Worm (Caenorhabditis elegans) whole organism, late embryonic: ENCODE data around the gene sra-37.
A peak's percentile ranks its signal among the peaks of the same experiment; 100 is the strongest.

Experiments
- C08G9.2 ChIP-seq: sonication (generic microtip); optimal IDR thresholded peaks from 2 replicates; lab custom pipeline; 2016; ENCODE audit warnings: mild to moderate bottlenecking, missing genetic modification characterization, moderate library complexity, missing compliant biosample characterization
- C38D4.7 ChIP-seq: fragments of 200-800 bp; sonication (Bioruptor generic); optimal IDR thresholded peaks from 2 replicates; lab custom pipeline; 2018; ENCODE audit warnings: mild to moderate bottlenecking, missing genetic modification characterization, moderate library complexity, missing compliant biosample characterization
- F13H6.1 ChIP-seq: sonication (generic microtip); optimal IDR thresholded peaks from 2 replicates; lab custom pipeline; 2016; ENCODE audit warnings: missing genetic modification characterization, missing compliant biosample characterization
- K09A11.1 ChIP-seq: sonication (generic microtip); optimal IDR thresholded peaks from 2 replicates; lab custom pipeline; 2017; ENCODE audit warnings: antibody characterized with exemption, mild to moderate bottlenecking, missing genetic modification characterization, missing compliant biosample characterization; ENCODE audit not compliant: insufficient read depth
- T23F11.4 ChIP-seq: fragments of 200-800 bp; sonication (Bioruptor generic); optimal IDR thresholded peaks from 2 replicates; lab custom pipeline; 2018; ENCODE audit warnings: mild to moderate bottlenecking, missing genetic modification characterization, missing compliant biosample characterization
- ama-1 ChIP-seq: fragments of 150-350 bp; optimal IDR thresholded peaks from 2 replicates; lab custom pipeline; 2014
- ceh-19 ChIP-seq: fragments of 200-800 bp; sonication (Bioruptor generic); optimal IDR thresholded peaks from 2 replicates; lab custom pipeline; 2018; ENCODE audit warnings: mild to moderate bottlenecking, missing genetic modification characterization, missing compliant biosample characterization
- ceh-22 ChIP-seq: sonication (generic microtip); optimal IDR thresholded peaks from 2 replicates; lab custom pipeline; 2017; ENCODE audit warnings: missing biosample characterization, missing genetic modification characterization
- ceh-31 ChIP-seq: sonication (generic microtip); optimal IDR thresholded peaks from 2 replicates; lab custom pipeline; 2016; ENCODE audit warnings: missing genetic modification characterization, missing compliant biosample characterization
- ceh-34 ChIP-seq: sonication (generic microtip); optimal IDR thresholded peaks from 2 replicates; lab custom pipeline; 2016; ENCODE audit warnings: mild to moderate bottlenecking, missing genetic modification characterization, missing compliant biosample characterization
- che-1 ChIP-seq: sonication (generic microtip); optimal IDR thresholded peaks from 2 replicates; lab custom pipeline; 2016; ENCODE audit warnings: mild to moderate bottlenecking, missing genetic modification characterization, missing compliant biosample characterization
- elt-4 ChIP-seq: sonication (generic microtip); optimal IDR thresholded peaks from 2 replicates; lab custom pipeline; 2016; ENCODE audit warnings: missing genetic modification characterization, missing compliant biosample characterization
- eyg-1 ChIP-seq: sonication (generic microtip); optimal IDR thresholded peaks from 2 replicates; lab custom pipeline; 2016; ENCODE audit warnings: missing genotype, missing genetic modification characterization, missing compliant biosample characterization
- fkh-6 ChIP-seq: sonication (generic microtip); optimal IDR thresholded peaks from 2 replicates; lab custom pipeline; 2016; ENCODE audit warnings: missing genetic modification characterization, missing compliant biosample characterization
- gmeb-2 ChIP-seq: sonication (generic microtip); optimal IDR thresholded peaks from 2 replicates; lab custom pipeline; 2016; ENCODE audit warnings: missing genetic modification characterization, inconsistent platforms, missing compliant biosample characterization
- hlh-30 ChIP-seq: sonication (generic microtip); optimal IDR thresholded peaks from 2 replicates; lab custom pipeline; 2017; ENCODE audit warnings: antibody characterized with exemption, missing genetic modification characterization, missing compliant biosample characterization; ENCODE audit not compliant: insufficient read depth
- nfya-1 ChIP-seq: sonication (generic microtip); optimal IDR thresholded peaks from 2 replicates; lab custom pipeline; 2017; ENCODE audit warnings: missing genetic modification characterization, mild to moderate bottlenecking, missing compliant biosample characterization, antibody characterized with exemption, moderate library complexity
- nhr-11 ChIP-seq: fragments of 150-350 bp; optimal IDR thresholded peaks from 2 replicates; lab custom pipeline; 2014; ENCODE audit warnings: missing biosample characterization, missing genetic modification characterization
- npax-4 ChIP-seq: sonication (generic microtip); optimal IDR thresholded peaks from 2 replicates; lab custom pipeline; 2016; ENCODE audit warnings: missing genetic modification characterization, missing compliant biosample characterization
- pat-9 ChIP-seq: fragments of 200-800 bp; sonication (Bioruptor generic); optimal IDR thresholded peaks from 2 replicates; lab custom pipeline; 2018; ENCODE audit warnings: mild to moderate bottlenecking, missing genetic modification characterization, moderate library complexity, missing compliant biosample characterization
- pax-1 ChIP-seq: fragments of 150-350 bp; optimal IDR thresholded peaks from 2 replicates; lab custom pipeline; 2014; ENCODE audit warnings: missing biosample characterization, missing genetic modification characterization
- pha-2 ChIP-seq: sonication (generic microtip); optimal IDR thresholded peaks from 2 replicates; lab custom pipeline; 2017; ENCODE audit warnings: mild to moderate bottlenecking, missing genetic modification characterization, missing compliant biosample characterization
- pros-1 ChIP-seq: fragments of 150-350 bp; optimal IDR thresholded peaks from 2 replicates; lab custom pipeline; 2014; ENCODE audit warnings: missing biosample characterization, missing genetic modification reagents, missing genetic modification characterization
- ref-2 ChIP-seq: sonication (generic microtip); optimal IDR thresholded peaks from 2 replicates; lab custom pipeline; 2016; ENCODE audit warnings: missing genetic modification characterization, missing compliant biosample characterization
- syd-9 ChIP-seq: sonication (generic microtip); optimal IDR thresholded peaks from 2 replicates; lab custom pipeline; 2016; ENCODE audit warnings: mild to moderate bottlenecking, missing genetic modification characterization, moderate library complexity, missing compliant biosample characterization
- tbx-2 ChIP-seq: sonication (generic microtip); optimal IDR thresholded peaks from 2 replicates; lab custom pipeline; 2016; ENCODE audit warnings: missing genetic modification characterization, missing compliant biosample characterization
- tbx-7 ChIP-seq: sonication (generic microtip); optimal IDR thresholded peaks from 2 replicates; lab custom pipeline; 2016; ENCODE audit warnings: missing genotype, missing genetic modification characterization, missing compliant biosample characterization
- ttx-3 ChIP-seq: sonication (generic microtip); optimal IDR thresholded peaks from 2 replicates; lab custom pipeline; 2016; ENCODE audit warnings: missing genetic modification reagents, missing genetic modification characterization, missing compliant biosample characterization
- unc-3 ChIP-seq, 2 experiments: fragments of 200-800 bp in 1 of 2; sonication (Bioruptor generic) in 1 of 2; sonication (generic microtip) in 1 of 2; conservative IDR thresholded peaks in 1 of 2; optimal IDR thresholded peaks in 1 of 2; 2 replicates each; pipeline versions ENCODE4 v1.3.6 to Lab custom; 2016 to 2022; ENCODE audit warnings: missing compliant biosample characterization in 2 of 2, missing genetic modification characterization in 2 of 2, missing genetic modification reagents in 1 of 2
- unc-42 ChIP-seq: sonication (generic microtip); optimal IDR thresholded peaks from 2 replicates; lab custom pipeline; 2016; ENCODE audit warnings: missing genotype, missing genetic modification characterization, missing compliant biosample characterization
- unc-86 ChIP-seq: sonication (generic microtip); optimal IDR thresholded peaks from 2 replicates; lab custom pipeline; 2016; ENCODE audit warnings: missing genetic modification characterization, missing compliant biosample characterization
- zip-5 ChIP-seq: sonication (generic microtip); optimal IDR thresholded peaks from 2 replicates; lab custom pipeline; 2016; ENCODE audit warnings: missing genetic modification characterization, missing compliant biosample characterization
- ztf-16 ChIP-seq: sonication (generic microtip); optimal IDR thresholded peaks from 2 replicates; lab custom pipeline; 2017; ENCODE audit warnings: missing genetic modification characterization, missing compliant biosample characterization

Gene sra-37

ce11 chrX:13882639-13883038 lies 10.5 kb downstream of the sra-37 start, which contains the start of gene hlb-1:
TSS of gene hlb-1 (minus strand) at chrX:13882739.
- TF ChIP-seq eyg-1 = no peak
- TF ChIP-seq zip-5 (tag; lab: Kevin White, UChicago) = no peak
- TF ChIP-seq unc-42 (tag; lab: Kevin White, UChicago) = no peak
- TF ChIP-seq ttx-3 (tag; lab: Kevin White, UChicago) = no peak
- TF ChIP-seq C08G9.2 = no peak
- no peak for TF ChIP-seq tbx-2
- TF ChIP-seq tbx-7 (tag; lab: Kevin White, UChicago) = no peak
- no peak for TF ChIP-seq C38D4.7 (GFP tag; lab: Kevin White, UChicago)
- TF ChIP-seq ceh-22 (tag; lab: Kevin White, UChicago) = no peak
- TF ChIP-seq gmeb-2 (tag; lab: Kevin White, UChicago) = no peak
- TF ChIP-seq hlh-30 (tag; lab: Kevin White, UChicago) = no peak
- TF ChIP-seq syd-9 (tag; lab: Kevin White, UChicago) = no peak
- TF ChIP-seq elt-4 = no peak
- no peak for TF ChIP-seq pha-2 (tag; lab: Kevin White, UChicago)
- no peak for TF ChIP-seq K09A11.1
- TF ChIP-seq unc-86 (tag; lab: Kevin White, UChicago) = no peak
- TF ChIP-seq unc-3 (GFP tag; conservative IDR thresholded peaks at IDR 0.05; lab: Robert Waterston, UW) = no peak
- TF ChIP-seq unc-3 (tag; optimal IDR thresholded peaks at IDR 0.05; lab: Kevin White, UChicago) = no peak

- TF ChIP-seq ama-1 = no peak
- peak; percentile 15 for TF ChIP-seq ref-2
- TF ChIP-seq unc-42 (tag; lab: Kevin White, UChicago) = peak; percentile 79
- no peak for TF ChIP-seq pros-1
- TF ChIP-seq ceh-31 = peak; percentile 7
These were observed 11.3 kb downstream of the sra-37 start for ce11 chrX:13881760-13882369.

ce11 chrX:13878082-13878481 lies 15.1 kb downstream of the sra-37 start:
- no peak for TF ChIP-seq fkh-6 (tag; lab: Kevin White, UChicago)

- TF ChIP-seq tbx-7 (tag; lab: Kevin White, UChicago) (no peak), ceh-34 (tag; lab: Kevin White, UChicago) (no peak), pha-2 (tag; lab: Kevin White, UChicago) (no peak), ceh-22 (tag; lab: Kevin White, UChicago) (no peak), ceh-19 (GFP tag; lab: Kevin White, UChicago) (no peak), che-1 (no peak), pax-1 (no peak), K09A11.1 (no peak), pat-9 (tag; lab: Kevin White, UChicago) (no peak), F13H6.1 (tag; lab: Kevin White, UChicago) (no peak), nhr-11 (tag; lab: Kevin White, UChicago) (no peak), ref-2 (no peak), npax-4 (tag; lab: Kevin White, UChicago) (no peak), T23F11.4 (GFP tag; lab: Kevin White, UChicago) (no peak), C08G9.2 (no peak), ztf-16 (tag; lab: Kevin White, UChicago) (no peak)
These were observed 16.3 kb downstream of the sra-37 start for ce11 chrX:13876860-13877259.

ce11 chrX:13875913-13876312 lies 17.2 kb downstream of the sra-37 start:
- TF ChIP-seq ceh-31 (peak; percentile 5), nfya-1 (tag; lab: Kevin White, UChicago) (no peak), unc-42 (tag; lab: Kevin White, UChicago) (peak; percentile 92)
